Fruit fly (Drosophila melanogaster) whole organism, wandering third instar larva: Measurements from ENCODE around the gene Plap.

Source experiments
- Abd-B ChIP-seq: fragments of >200 bp; optimal IDR thresholded peaks from 2 replicates; lab custom pipeline; 2017; ENCODE audit warnings: missing biosample characterization, missing genetic modification characterization
- CG32264 ChIP-seq: fragments of 200-800 bp; sonication (Bioruptor generic); optimal IDR thresholded peaks from 2 replicates; lab custom pipeline; 2016; ENCODE audit warnings: missing biosample characterization, missing genetic modification characterization
- CG9705 ChIP-seq: fragments of 200-800 bp; sonication (Bioruptor generic); optimal IDR thresholded peaks from 2 replicates; lab custom pipeline; 2018; ENCODE audit warnings: missing biosample characterization, mild to moderate bottlenecking, missing genetic modification characterization
- CrebA ChIP-seq: fragments of 200-800 bp; sonication (Bioruptor generic); optimal IDR thresholded peaks from 2 replicates; lab custom pipeline; 2016; ENCODE audit warnings: missing biosample characterization, mild to moderate bottlenecking, missing genetic modification characterization, borderline replicate concordance
- Dfd ChIP-seq: fragments of >200 bp; optimal IDR thresholded peaks from 2 replicates; lab custom pipeline; 2017; ENCODE audit warnings: missing biosample characterization, missing genetic modification characterization
- Dif ChIP-seq: fragments of 200-275, 200-300 bp; sonication (Bioruptor generic); optimal IDR thresholded peaks from 2 replicates; lab custom pipeline; 2018; ENCODE audit warnings: missing biosample characterization, missing genetic modification characterization; ENCODE audit not compliant: partially characterized antibody
- GATAd ChIP-seq: sonication (Bioruptor generic); optimal IDR thresholded peaks from 2 replicates; lab custom pipeline; 2016; ENCODE audit warnings: missing biosample characterization, missing genetic modification characterization
- HLH106 ChIP-seq: fragments of 200-800 bp; optimal IDR thresholded peaks from 3 replicates; lab custom pipeline; 2019; ENCODE audit warnings: missing biosample characterization, mild to moderate bottlenecking, missing genetic modification characterization, moderate library complexity
- Hnf4 ChIP-seq: fragments of 200-800 bp; sonication (Bioruptor generic); optimal IDR thresholded peaks from 2 replicates; lab custom pipeline; 2016; ENCODE audit warnings: missing biosample characterization, mild to moderate bottlenecking, missing genetic modification characterization
- Hr78 ChIP-seq: fragments of >200 bp; optimal IDR thresholded peaks from 2 replicates; lab custom pipeline; 2017; ENCODE audit warnings: missing biosample characterization, missing genetic modification characterization
- Hr83 ChIP-seq: fragments of 200-300 bp; sonication (Bioruptor generic); optimal IDR thresholded peaks from 2 replicates; lab custom pipeline; 2016; ENCODE audit warnings: missing biosample characterization, mild to moderate bottlenecking, missing genetic modification characterization, moderate library complexity; ENCODE audit not compliant: poor library complexity, severe bottlenecking
- Jra ChIP-seq: sonication (Bioruptor generic); optimal IDR thresholded peaks from 2 replicates; lab custom pipeline; 2016; ENCODE audit warnings: missing biosample characterization, missing genetic modification characterization
- Mio ChIP-seq: sonication (Bioruptor generic); optimal IDR thresholded peaks from 2 replicates; lab custom pipeline; 2016; ENCODE audit warnings: missing biosample characterization, missing genetic modification characterization
- Myc ChIP-seq: fragments of >200 bp; optimal IDR thresholded peaks from 2 replicates; lab custom pipeline; 2017
- N ChIP-seq: fragments of >200 bp; optimal IDR thresholded peaks from 2 replicates; lab custom pipeline; 2018; ENCODE audit warnings: missing biosample characterization, missing external identifiers, missing genetic modification characterization
- OdsH ChIP-seq: fragments of 200-800 bp; sonication (Bioruptor generic); optimal IDR thresholded peaks from 2 replicates; lab custom pipeline; 2016; ENCODE audit warnings: missing biosample characterization, mild to moderate bottlenecking, missing genetic modification characterization
- Rel ChIP-seq, 2 experiments: fragments of 200-800 bp; sonication (Bioruptor generic) in 1 of 2; optimal IDR thresholded peaks; 2 replicates in 1 of 2; 3 replicates in 1 of 2; lab custom pipeline; 2016 to 2019; ENCODE audit warnings: mild to moderate bottlenecking in 2 of 2, missing biosample characterization in 2 of 2, missing genetic modification characterization in 2 of 2, moderate library complexity in 1 of 2
- Sp1 ChIP-seq: fragments of 200-800 bp; sonication (Bioruptor generic); optimal IDR thresholded peaks from 3 replicates; lab custom pipeline; 2019; ENCODE audit warnings: missing biosample characterization, mild to moderate bottlenecking, missing genetic modification characterization, moderate library complexity
- Vsx2 ChIP-seq: fragments of 200-300, 225-300 bp; sonication (Bioruptor generic); optimal IDR thresholded peaks from 2 replicates; lab custom pipeline; 2018; ENCODE audit warnings: missing biosample characterization, missing genetic modification characterization; ENCODE audit not compliant: partially characterized antibody
- br ChIP-seq: fragments of 200-800 bp; sonication (Bioruptor generic); optimal IDR thresholded peaks from 2 replicates; lab custom pipeline; 2016; ENCODE audit warnings: missing biosample characterization, missing genetic modification characterization
- brk ChIP-seq: fragments of 200-800 bp; sonication (Bioruptor generic); optimal IDR thresholded peaks from 2 replicates; lab custom pipeline; 2016; ENCODE audit warnings: missing biosample characterization, mild to moderate bottlenecking, missing genetic modification characterization
- dl ChIP-seq, 2 experiments: fragments of 175-275, 200-275 bp in 1 of 2; fragments of 200-275 bp in 1 of 2; sonication (Bioruptor generic); optimal IDR thresholded peaks; lab custom pipeline; 2018; ENCODE audit warnings: mild to moderate bottlenecking in 2 of 2, missing biosample characterization in 2 of 2, missing genetic modification characterization in 2 of 2, moderate library complexity in 2 of 2; ENCODE audit not compliant: partially characterized antibody in 2 of 2, insufficient read depth in 1 of 2
- dmrt93B ChIP-seq: fragments of 200-800 bp; sonication (Bioruptor generic); optimal IDR thresholded peaks from 2 replicates; lab custom pipeline; 2018; ENCODE audit warnings: missing biosample characterization, mild to moderate bottlenecking, missing genetic modification characterization
- dsf ChIP-seq: sonication (Bioruptor generic); optimal IDR thresholded peaks from 2 replicates; lab custom pipeline; 2016; ENCODE audit warnings: missing biosample characterization, missing genetic modification characterization, borderline replicate concordance
- ey ChIP-seq: fragments of 200-800 bp; sonication (Bioruptor generic); optimal IDR thresholded peaks from 2 replicates; lab custom pipeline; 2016; ENCODE audit warnings: missing biosample characterization, missing genetic modification characterization
- foxo ChIP-seq, 2 experiments: fragments of 200-800 bp; sonication (Bioruptor generic); optimal IDR thresholded peaks; 2 replicates in 1 of 2; 3 replicates in 1 of 2; lab custom pipeline; 2016 to 2017; ENCODE audit warnings: missing biosample characterization in 2 of 2, missing genetic modification characterization in 2 of 2
- fru ChIP-seq: fragments of 200-800 bp; sonication (Bioruptor generic); optimal IDR thresholded peaks from 3 replicates; lab custom pipeline; 2016; ENCODE audit warnings: missing biosample characterization, mild to moderate bottlenecking, missing genetic modification characterization
- h ChIP-seq: fragments of 200-800 bp; sonication (Bioruptor generic); optimal IDR thresholded peaks from 3 replicates; lab custom pipeline; 2016; ENCODE audit warnings: missing biosample characterization, mild to moderate bottlenecking, missing genetic modification characterization
- jim ChIP-seq: fragments of 175-275, 200-325 bp; sonication (Bioruptor generic); optimal IDR thresholded peaks from 2 replicates; lab custom pipeline; 2016; ENCODE audit warnings: missing biosample characterization, mild to moderate bottlenecking, missing genetic modification characterization
- lola ChIP-seq: fragments of >200 bp; optimal IDR thresholded peaks from 2 replicates; lab custom pipeline; 2017; ENCODE audit warnings: missing biosample characterization, missing genetic modification characterization
- pan ChIP-seq: fragments of >200 bp; optimal IDR thresholded peaks from 2 replicates; lab custom pipeline; 2017
- psq ChIP-seq: fragments of 200-800 bp; sonication (Bioruptor generic); optimal IDR thresholded peaks from 3 replicates; lab custom pipeline; 2017; ENCODE audit warnings: missing biosample characterization, mild to moderate bottlenecking, missing genetic modification characterization, moderate library complexity
- rgr ChIP-seq: fragments of 200-800 bp; sonication (Bioruptor generic); optimal IDR thresholded peaks from 3 replicates; lab custom pipeline; 2016; ENCODE audit warnings: missing biosample characterization, mild to moderate bottlenecking, missing genetic modification characterization
- sage ChIP-seq: fragments of 200-800 bp; sonication (Bioruptor generic); optimal IDR thresholded peaks from 2 replicates; lab custom pipeline; 2016; ENCODE audit warnings: missing biosample characterization, mild to moderate bottlenecking, missing genetic modification characterization
- sv ChIP-seq: fragments of 200-800 bp; sonication (Bioruptor generic); optimal IDR thresholded peaks from 3 replicates; lab custom pipeline; 2016; ENCODE audit warnings: missing biosample characterization, missing genetic modification characterization
- tai ChIP-seq: sonication (Bioruptor generic); optimal IDR thresholded peaks from 2 replicates; lab custom pipeline; 2016; ENCODE audit warnings: missing biosample characterization, missing genetic modification characterization
- usp ChIP-seq: fragments of >200 bp; optimal IDR thresholded peaks from 2 replicates; lab custom pipeline; 2017; ENCODE audit warnings: missing biosample characterization, missing genetic modification characterization
- woc ChIP-seq: sonication (Bioruptor generic); optimal IDR thresholded peaks from 2 replicates; lab custom pipeline; 2016; ENCODE audit warnings: missing biosample characterization, mild to moderate bottlenecking, missing genetic modification characterization

The Plap gene

DNA sequence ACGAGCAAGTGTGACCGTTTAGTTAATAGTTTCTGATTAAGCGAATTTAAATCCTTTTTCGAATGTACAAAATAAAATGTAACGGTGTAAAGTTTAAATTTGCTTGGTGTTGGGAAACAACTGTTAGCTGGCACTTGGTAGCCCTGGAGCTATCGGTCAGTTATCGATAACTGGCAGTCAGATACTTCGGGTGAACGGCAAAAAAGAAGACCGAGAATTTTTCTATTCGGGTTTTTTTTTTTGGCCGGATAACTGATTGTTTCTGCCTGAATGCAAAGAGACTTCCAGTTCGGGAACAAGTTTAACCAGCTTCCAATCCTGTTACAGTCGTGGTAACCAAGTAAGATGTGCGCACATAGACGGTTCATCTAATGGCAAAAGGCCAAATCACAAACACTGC lies 7.4 kb upstream of the Plap start, which contains the start of gene CG4896:
Gene CG4896 (plus strand): TSS at position 169 of the 400 bp plus-strand sequence.
- peak; percentile 36 for TF ChIP-seq Hr83
- TF ChIP-seq Rel (GFP tag; optimal IDR thresholded peaks at IDR 0.05; lab: Kevin White, UChicago) = no peak
- peak; percentile 86 for TF ChIP-seq Rel (tag; optimal IDR thresholded peaks at IDR 0.05; lab: Kevin White, UChicago)
- TF ChIP-seq Hnf4 (GFP tag; lab: Kevin White, UChicago) = no peak

DNA sequence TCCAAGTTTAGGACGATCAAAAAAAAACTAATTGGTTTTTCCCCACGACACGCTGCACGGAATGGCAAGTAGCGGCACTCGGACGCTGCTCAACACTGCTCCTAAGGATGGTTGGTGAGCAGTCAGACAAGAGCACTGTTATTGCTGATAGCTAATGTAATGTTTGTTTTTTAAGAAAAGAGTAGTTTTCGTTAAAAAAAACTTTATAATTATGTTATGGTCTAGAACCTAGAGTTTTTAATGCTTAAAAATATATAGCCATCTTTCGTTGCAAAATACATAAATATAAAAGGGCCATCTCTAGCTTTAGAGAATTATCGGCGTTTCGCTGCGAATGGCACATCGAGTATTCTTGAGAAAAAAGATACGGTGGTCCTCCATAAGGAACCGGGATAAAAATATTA lies 2.5 kb upstream of the Plap start, which contains the start of the genes Charon and CG4887:
Gene Charon (minus strand): TSS at position 102 of the 404 bp plus-strand sequence.
Gene CG4887 (plus strand): TSS at position 306 of the 404 bp plus-strand sequence.
- TF ChIP-seq fru (GFP tag; lab: Kevin White, UChicago) = no peak
- TF ChIP-seq tai (GFP tag; lab: Kevin White, UChicago) = no peak
- TF ChIP-seq psq = peak; percentile 83
- no peak for TF ChIP-seq Jra (GFP tag; lab: Kevin White, UChicago)
- no peak for TF ChIP-seq brk (GFP tag; lab: Kevin White, UChicago)
- peak; percentile 73 for TF ChIP-seq CG9705 (GFP tag; lab: Kevin White, UChicago)
- TF ChIP-seq OdsH (GFP tag; lab: Kevin White, UChicago) = peak; percentile 88
- peak; percentile 41 to 93 for TF ChIP-seq foxo (GFP tag; optimal IDR thresholded peaks at IDR 0.05; lab: Kevin White, UChicago)
- no peak for TF ChIP-seq Rel (GFP tag; optimal IDR thresholded peaks at IDR 0.05; lab: Kevin White, UChicago)
- peak; percentile 100 for TF ChIP-seq Rel (tag; optimal IDR thresholded peaks at IDR 0.05; lab: Kevin White, UChicago)
- TF ChIP-seq Sp1 = peak; percentile 84
- peak; percentile 89 for TF ChIP-seq ey (GFP tag; lab: Kevin White, UChicago)
- TF ChIP-seq Hr78 (GFP tag; lab: Kevin White, UChicago) = no peak
- TF ChIP-seq Hr83 = peak; percentile 16
- TF ChIP-seq Hnf4 (GFP tag; lab: Kevin White, UChicago) = no peak
- TF ChIP-seq dmrt93B (GFP tag; lab: Kevin White, UChicago) = no peak
- no peak for TF ChIP-seq CrebA (GFP tag; lab: Kevin White, UChicago)
- TF ChIP-seq lola (GFP tag; lab: Kevin White, UChicago) = no peak
- no peak for TF ChIP-seq Dif (GFP tag; lab: Kevin White, UChicago)
- no peak for TF ChIP-seq br (GFP tag; lab: Kevin White, UChicago)
- TF ChIP-seq sv = peak; percentile 85
- peak; percentile 94 for TF ChIP-seq h (GFP tag; lab: Kevin White, UChicago)
- TF ChIP-seq N = no peak
- peak; percentile 87 for TF ChIP-seq HLH106
- no peak for TF ChIP-seq Vsx2 (GFP tag; lab: Kevin White, UChicago)
- TF ChIP-seq pan (lab: Kevin White, UChicago) = no peak
- TF ChIP-seq Myc (lab: Kevin White, UChicago) = peak; percentile 73
- no peak for TF ChIP-seq Dfd (GFP tag; lab: Kevin White, UChicago)
- TF ChIP-seq jim (GFP tag; lab: Kevin White, UChicago) = no peak
- no peak for TF ChIP-seq Abd-B
- TF ChIP-seq CG32264 = no peak
- TF ChIP-seq sage (GFP tag; lab: Kevin White, UChicago) = no peak
- TF ChIP-seq rgr (GFP tag; lab: Kevin White, UChicago) = peak; percentile 90
- TF ChIP-seq dsf (GFP tag; lab: Kevin White, UChicago) = no peak
- no peak for TF ChIP-seq usp (GFP tag; lab: Kevin White, UChicago)
- TF ChIP-seq dl (GFP tag; optimal IDR thresholded peaks at IDR 0.05; lab: Kevin White, UChicago; ENCODE audit: insufficient read depth in 1 of 2, partially characterized antibody in 2 of 2) = no peak
- peak; percentile 48 for TF ChIP-seq Mio (GFP tag; lab: Kevin White, UChicago)
- peak; percentile 88 for TF ChIP-seq GATAd
- TF ChIP-seq woc (GFP tag; lab: Kevin White, UChicago) = no peak

DNA sequence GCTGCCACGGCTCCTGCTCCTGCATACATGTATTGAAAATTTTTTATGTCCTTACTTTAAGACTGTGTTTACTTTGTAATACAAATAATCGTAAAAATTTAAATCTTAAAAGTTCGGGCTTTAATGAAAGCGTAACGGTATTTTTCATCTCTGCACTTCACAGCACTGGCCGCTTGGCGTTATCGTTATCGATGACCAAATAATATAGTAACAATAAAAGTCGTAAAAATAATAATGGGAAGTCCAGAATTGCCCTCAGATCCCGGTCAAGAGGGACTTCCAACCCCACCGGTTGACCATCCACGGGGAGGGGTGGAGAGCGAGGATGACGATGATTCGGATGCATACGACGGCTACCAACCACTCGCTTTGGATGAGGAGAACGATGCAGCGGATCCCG lies 3.8 kb downstream of the Plap start, which contains the start of gene CG14341:
Gene CG14341 (plus strand): TSS at position 181 of the 400 bp plus-strand sequence.
- no peak for TF ChIP-seq Myc (lab: Kevin White, UChicago)
- TF ChIP-seq Rel (GFP tag; optimal IDR thresholded peaks at IDR 0.05; lab: Kevin White, UChicago) = no peak
- peak; percentile 97 for TF ChIP-seq Rel (tag; optimal IDR thresholded peaks at IDR 0.05; lab: Kevin White, UChicago)
